Worm (Caenorhabditis elegans): ENCODE results near the gene fbxa-78.

- TF ChIP-seq snpc-4 (tag; optimal IDR thresholded peaks at IDR 0.05) (no peak), egl-27 (tag; optimal IDR thresholded peaks at IDR 0.05) (no peak), hlh-17 (GFP tag; optimal IDR thresholded peaks at IDR 0.05; ENCODE audit: borderline replicate concordance) (no peak), unc-62 (GFP tag; optimal IDR thresholded peaks at IDR 0.05) (no peak), zag-1 (tag; optimal IDR thresholded peaks at IDR 0.05) (no peak), fkh-10 (GFP tag; optimal IDR thresholded peaks at IDR 0.05) (no peak)
Measured at ce11 chrIII:1271378-1271926, 13.2 kb upstream of the fbxa-78 start, which contains the start of gene fbxa-31.

Measured in whole organism, L1 larva.